Worm (Caenorhabditis elegans) whole organism, L2 larva: ENCODE measurements around the gene C27H6.8.

Source experiments
- C34F6.9 ChIP-seq: fragments of 150-350 bp; optimal IDR thresholded peaks from 2 replicates; lab custom pipeline; 2014; ENCODE audit warnings: missing biosample characterization, missing genetic modification characterization
- F13H6.1 ChIP-seq: sonication (generic microtip); optimal IDR thresholded peaks from 2 replicates; lab custom pipeline; 2016; ENCODE audit warnings: missing genetic modification characterization, missing compliant biosample characterization
- R02D3.7 ChIP-seq: fragments of 150-350 bp; optimal IDR thresholded peaks from 2 replicates; lab custom pipeline; 2014; ENCODE audit warnings: missing biosample characterization, missing genetic modification characterization
- Y55F3AM.14 ChIP-seq: fragments of 200-800 bp; sonication (Bioruptor generic); optimal IDR thresholded peaks from 2 replicates; lab custom pipeline; 2018; ENCODE audit warnings: mild to moderate bottlenecking, missing genetic modification characterization, missing compliant biosample characterization
- ZK546.5 ChIP-seq: sonication (generic microtip); optimal IDR thresholded peaks from 2 replicates; lab custom pipeline; 2017; ENCODE audit warnings: missing biosample characterization, missing genetic modification characterization
- alr-1 ChIP-seq: fragments of 150-350 bp; optimal IDR thresholded peaks from 2 replicates; lab custom pipeline; 2014; ENCODE audit warnings: missing biosample characterization, missing genetic modification characterization
- aly-2 ChIP-seq: fragments of 150-350 bp; optimal IDR thresholded peaks from 2 replicates; lab custom pipeline; 2014; ENCODE audit warnings: missing biosample characterization, missing genetic modification characterization
- blmp-1 ChIP-seq: sonication (generic microtip); optimal IDR thresholded peaks from 2 replicates; lab custom pipeline; 2017; ENCODE audit warnings: missing genetic modification characterization, mild to moderate bottlenecking, missing compliant biosample characterization, antibody characterized with exemption, moderate library complexity; ENCODE audit not compliant: insufficient read depth
- ceh-16 ChIP-seq: fragments of 150-350 bp; optimal IDR thresholded peaks from 2 replicates; lab custom pipeline; 2014; ENCODE audit warnings: missing biosample characterization, missing genetic modification characterization
- crh-2 ChIP-seq: sonication (generic microtip); optimal IDR thresholded peaks from 2 replicates; lab custom pipeline; 2017; ENCODE audit warnings: missing biosample characterization, missing genetic modification characterization
- egl-27 ChIP-seq: sonication (generic microtip); optimal IDR thresholded peaks from 3 replicates; lab custom pipeline; 2017; ENCODE audit warnings: missing biosample characterization, missing genetic modification reagents, missing genetic modification characterization
- elt-1 ChIP-seq: fragments of 150-350 bp; optimal IDR thresholded peaks from 2 replicates; lab custom pipeline; 2014; ENCODE audit warnings: missing biosample characterization, missing genetic modification characterization
- elt-3 ChIP-seq: sonication (generic microtip); optimal IDR thresholded peaks from 2 replicates; lab custom pipeline; 2017; ENCODE audit warnings: missing biosample characterization, missing genetic modification characterization
- fos-1 ChIP-seq: fragments of 150-350 bp; optimal IDR thresholded peaks from 2 replicates; lab custom pipeline; 2014; ENCODE audit warnings: missing biosample characterization, missing genetic modification characterization
- gmeb-1 ChIP-seq: fragments of 150-350 bp; optimal IDR thresholded peaks from 2 replicates; lab custom pipeline; 2014; ENCODE audit warnings: missing biosample characterization, missing genetic modification characterization
- lin-11 ChIP-seq: fragments of 150-350 bp; sonication (generic microtip); optimal IDR thresholded peaks from 2 replicates; lab custom pipeline; 2014; ENCODE audit warnings: missing biosample characterization, missing genetic modification characterization, inconsistent platforms, mixed read lengths
- lin-13 ChIP-seq: fragments of 150-350 bp; optimal IDR thresholded peaks from 2 replicates; lab custom pipeline; 2014; ENCODE audit warnings: missing biosample characterization, missing genetic modification reagents, missing genetic modification characterization
- lin-39 ChIP-seq: fragments of 150-350 bp; optimal IDR thresholded peaks from 2 replicates; lab custom pipeline; 2014; ENCODE audit warnings: missing biosample characterization, missing genetic modification reagents, missing genetic modification characterization
- lsy-2 ChIP-seq, 2 experiments: fragments of 150-350 bp in 1 of 2; sonication (generic microtip) in 1 of 2; optimal IDR thresholded peaks; 2 replicates each; lab custom pipeline; 2014 to 2017; ENCODE audit warnings: missing biosample characterization in 2 of 2, missing genetic modification characterization in 2 of 2
- mab-5 ChIP-seq: fragments of 150-350 bp; optimal IDR thresholded peaks from 2 replicates; lab custom pipeline; 2014; ENCODE audit warnings: missing biosample characterization, missing genetic modification characterization
- mbf-1 ChIP-seq: sonication (generic microtip); optimal IDR thresholded peaks from 2 replicates; lab custom pipeline; 2017; ENCODE audit warnings: missing biosample characterization, missing genetic modification characterization
- mdl-1 ChIP-seq, 2 experiments: fragments of 150-350 bp in 1 of 2; sonication (generic microtip) in 1 of 2; optimal IDR thresholded peaks; 2 replicates each; lab custom pipeline; 2017; ENCODE audit warnings: missing biosample characterization in 2 of 2, missing genetic modification characterization in 2 of 2
- nhr-10 ChIP-seq: sonication (generic microtip); optimal IDR thresholded peaks from 2 replicates; lab custom pipeline; 2017; ENCODE audit warnings: missing biosample characterization, missing genetic modification characterization
- nhr-11 ChIP-seq: fragments of 150-350 bp; optimal IDR thresholded peaks from 2 replicates; lab custom pipeline; 2014; ENCODE audit warnings: missing biosample characterization, missing genetic modification characterization
- nhr-12 ChIP-seq: fragments of 150-350 bp; optimal IDR thresholded peaks from 2 replicates; lab custom pipeline; 2014; ENCODE audit warnings: missing biosample characterization, missing genetic modification characterization
- nhr-129 ChIP-seq: fragments of 150-350 bp; optimal IDR thresholded peaks from 2 replicates; lab custom pipeline; 2014; ENCODE audit warnings: missing biosample characterization, missing genetic modification characterization
- nhr-21 ChIP-seq: fragments of 150-350 bp; optimal IDR thresholded peaks from 2 replicates; lab custom pipeline; 2014; ENCODE audit warnings: missing biosample characterization, missing genetic modification characterization
- nhr-237 ChIP-seq: fragments of 150-350 bp; optimal IDR thresholded peaks from 2 replicates; lab custom pipeline; 2014; ENCODE audit warnings: missing biosample characterization, missing genetic modification characterization
- nhr-25 ChIP-seq: fragments of 150-350 bp; sonication (generic microtip); optimal IDR thresholded peaks from 3 replicates; lab custom pipeline; 2014; ENCODE audit warnings: missing biosample characterization, missing genetic modification characterization
- nhr-77 ChIP-seq: fragments of 150-350 bp; optimal IDR thresholded peaks from 2 replicates; lab custom pipeline; 2014; ENCODE audit warnings: missing biosample characterization, missing genetic modification characterization
- sem-4 ChIP-seq: fragments of 150-350 bp; optimal IDR thresholded peaks from 2 replicates; lab custom pipeline; 2014; ENCODE audit warnings: missing biosample characterization, missing genetic modification reagents, missing genetic modification characterization
- skn-1 ChIP-seq: sonication (generic microtip); optimal IDR thresholded peaks from 2 replicates; lab custom pipeline; 2017; ENCODE audit warnings: missing biosample characterization, missing genetic modification characterization
- sma-9 ChIP-seq, 2 experiments: fragments of 150-350 bp in 1 of 2; sonication (generic microtip) in 1 of 2; optimal IDR thresholded peaks; 2 replicates each; lab custom pipeline; 2014 to 2016; ENCODE audit warnings: missing genetic modification characterization in 2 of 2, mild to moderate bottlenecking in 1 of 2, missing biosample characterization in 1 of 2, missing compliant biosample characterization in 1 of 2, missing genetic modification reagents in 1 of 2, moderate library complexity in 1 of 2
- unc-55 ChIP-seq: fragments of 150-350 bp; sonication (generic microtip); optimal IDR thresholded peaks from 3 replicates; lab custom pipeline; 2014; ENCODE audit warnings: missing biosample characterization, missing genetic modification reagents, missing genetic modification characterization
- unc-62 ChIP-seq: fragments of 150-350 bp; optimal IDR thresholded peaks from 2 replicates; lab custom pipeline; 2014; ENCODE audit warnings: missing biosample characterization, missing genetic modification reagents, missing genetic modification characterization
- zag-1 ChIP-seq: fragments of 150-350 bp; optimal IDR thresholded peaks from 2 replicates; lab custom pipeline; 2014; ENCODE audit warnings: missing biosample characterization, missing genetic modification characterization
- ztf-4 ChIP-seq: fragments of 150-350 bp; optimal IDR thresholded peaks from 2 replicates; lab custom pipeline; 2014; ENCODE audit warnings: missing biosample characterization, missing genetic modification characterization

The C27H6.8 gene

ce11 chrV:10036275-10036674 lies 48.7 kb upstream of the C27H6.8 start, which contains the start of gene T06E8.2 (continued):
- TF ChIP-seq egl-27 (tag; lab: Kevin White, UChicago) = peak; percentile 53
- TF ChIP-seq Y55F3AM.14 = no peak
- TF ChIP-seq crh-2 (tag; lab: Kevin White, UChicago) = no peak
- no peak for TF ChIP-seq mbf-1 (tag; lab: Kevin White, UChicago)
- no peak for TF ChIP-seq ztf-4 (tag; lab: Kevin White, UChicago)
- TF ChIP-seq lin-39 (tag; lab: Kevin White, UChicago) = no peak
- no peak for TF ChIP-seq mab-5
- TF ChIP-seq nhr-77 (tag; lab: Kevin White, UChicago) = no peak
- no peak for TF ChIP-seq elt-1 (tag; lab: Kevin White, UChicago)

ce11 chrV:10035586-10035985 lies 48.0 kb upstream of the C27H6.8 start:
- no peak for TF ChIP-seq unc-55 (GFP tag; lab: Kevin White, UChicago)
- TF ChIP-seq nhr-237 (tag; lab: Kevin White, UChicago) = no peak
- no peak for TF ChIP-seq zag-1
- peak; percentile 55 for TF ChIP-seq nhr-25 (tag; lab: Kevin White, UChicago)
- TF ChIP-seq mbf-1 (tag; lab: Kevin White, UChicago) = no peak
- no peak for TF ChIP-seq elt-3 (tag; lab: Kevin White, UChicago)
- no peak for TF ChIP-seq ZK546.5 (tag; lab: Kevin White, UChicago)
- TF ChIP-seq unc-62 (GFP tag; lab: Kevin White, UChicago) = no peak
- no peak for TF ChIP-seq mab-5
- peak; percentile 32 for TF ChIP-seq blmp-1 (tag; lab: Kevin White, UChicago)
- TF ChIP-seq egl-27 (tag; lab: Kevin White, UChicago) = no peak
- no peak for TF ChIP-seq ceh-16 (tag; lab: Kevin White, UChicago)
- TF ChIP-seq mdl-1 (tag; optimal IDR thresholded peaks at IDR 0.05; lab: Kevin White, UChicago) = no peak
- peak in 1 of 2 experiments; percentile 17 for TF ChIP-seq lsy-2 (tag; optimal IDR thresholded peaks at IDR 0.05; lab: Kevin White, UChicago)
- no peak for TF ChIP-seq nhr-129 (tag; lab: Kevin White, UChicago)
- TF ChIP-seq, all 48 proteins: peak for 3

ce11 chrV:10031384-10032171 lies 44.0 kb upstream of the C27H6.8 start:
- TF ChIP-seq egl-27 (tag; lab: Kevin White, UChicago) (peak; percentile 41), ztf-4 (tag; lab: Kevin White, UChicago) (no peak), zag-1 (no peak), elt-3 (tag; lab: Kevin White, UChicago) (no peak), nhr-11 (tag; lab: Kevin White, UChicago) (no peak), lsy-2 (tag; optimal IDR thresholded peaks at IDR 0.05; lab: Kevin White, UChicago) (peak; percentile 6 to 70), nhr-12 (tag; lab: Kevin White, UChicago) (no peak), gmeb-1 (tag; lab: Kevin White, UChicago) (peak; percentile 81), blmp-1 (tag; lab: Kevin White, UChicago) (no peak), ZK546.5 (tag; lab: Kevin White, UChicago) (no peak), nhr-21 (tag; lab: Kevin White, UChicago) (peak; percentile 16), fos-1 (peak; percentile 87), aly-2 (tag; lab: Kevin White, UChicago) (no peak), C34F6.9 (tag; lab: Kevin White, UChicago) (peak; percentile 67), R02D3.7 (no peak), unc-55 (GFP tag; lab: Kevin White, UChicago) (peak; percentile 78), sma-9 (GFP tag; optimal IDR thresholded peaks at IDR 0.05; lab: Kevin White, UChicago) (peak; percentile 46), sma-9 (tag; optimal IDR thresholded peaks at IDR 0.05; lab: Kevin White, UChicago) (no peak), F13H6.1 (tag; lab: Kevin White, UChicago) (peak; percentile 44), lin-13 (peak; percentile 11), crh-2 (tag; lab: Kevin White, UChicago) (peak; percentile 1), skn-1 (tag; lab: Kevin White, UChicago) (no peak), nhr-129 (tag; lab: Kevin White, UChicago) (peak; percentile 52), lin-11 (no peak)

DNA sequence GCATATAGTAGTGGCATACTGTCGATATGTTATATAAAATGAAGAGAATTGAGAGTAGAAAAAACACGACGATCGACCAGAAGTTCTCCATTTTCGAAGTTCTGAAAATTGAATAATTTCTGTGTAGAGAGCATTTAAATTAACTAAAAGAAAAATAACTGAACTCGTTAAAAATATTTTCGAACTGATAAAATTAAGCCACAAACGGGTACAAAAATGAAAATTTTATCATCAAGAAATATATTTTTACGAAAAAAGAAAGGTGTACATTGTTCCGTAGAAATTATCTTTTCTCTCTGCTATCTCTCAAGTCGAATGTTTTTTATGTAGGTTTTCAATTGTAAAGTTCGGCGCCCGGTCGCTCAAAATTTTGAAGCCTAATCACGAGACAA lies 43.4 kb upstream of the C27H6.8 start, which contains the start of gene acl-2:
acl-2 (minus strand) TSS at position 101 of the 392 bp plus-strand sequence.
- TF ChIP-seq mdl-1 (tag; optimal IDR thresholded peaks at IDR 0.05; lab: Kevin White, UChicago) (no peak), sem-4 (no peak), nhr-10 (tag; lab: Kevin White, UChicago) (no peak), alr-1 (tag; lab: Kevin White, UChicago) (no peak), skn-1 (tag; lab: Kevin White, UChicago) (no peak), nhr-21 (tag; lab: Kevin White, UChicago) (no peak), C34F6.9 (tag; lab: Kevin White, UChicago) (no peak), elt-1 (tag; lab: Kevin White, UChicago) (no peak), fos-1 (no peak)
